Worm (Caenorhabditis elegans) whole organism, young adult: ENCODE data around the gene C01G5.3.

Experiments used
- F10E7.11 ChIP-seq: sonication (generic microtip); optimal IDR thresholded peaks from 2 replicates; lab custom pipeline; 2017; ENCODE audit warnings: mild to moderate bottlenecking, missing genetic modification characterization, moderate library complexity, missing compliant biosample characterization
- K12H6.12 ChIP-seq: fragments of 200-800 bp; sonication (Bioruptor generic); optimal IDR thresholded peaks from 2 replicates; lab custom pipeline; 2018; ENCODE audit warnings: mild to moderate bottlenecking, missing genetic modification characterization, missing compliant biosample characterization
- ama-1 ChIP-seq, 3 experiments: fragments of 150-350 bp in 1 of 3; sonication (generic microtip) in 2 of 3; optimal IDR thresholded peaks; 2 replicates each; lab custom pipeline; 2014 to 2018; ENCODE audit warnings: missing biosample characterization in 2 of 3, missing genetic modification characterization in 2 of 3, missing genetic modification reagents in 2 of 3
- atf-7 ChIP-seq: sonication (generic microtip); optimal IDR thresholded peaks from 2 replicates; lab custom pipeline; 2017; ENCODE audit warnings: mild to moderate bottlenecking, missing genetic modification characterization, missing compliant biosample characterization
- cebp-2 ChIP-seq: fragments of 200-800 bp; sonication (Bioruptor generic); IDR thresholded peaks from 2 replicates; pipeline ENCODE4 v1.3.6; 2022; ENCODE audit warnings: missing genetic modification characterization, missing compliant biosample characterization
- gei-17 ChIP-seq: fragments of 200-800 bp; sonication (Bioruptor generic); optimal IDR thresholded peaks from 2 replicates; lab custom pipeline; 2018; ENCODE audit warnings: mild to moderate bottlenecking, missing genetic modification characterization, missing compliant biosample characterization
- hsf-1 ChIP-seq: fragments of 200-800 bp; sonication (Bioruptor generic); IDR thresholded peaks from 2 replicates; pipeline ENCODE4 v1.3.6; 2022; ENCODE audit warnings: missing genetic modification reagents, missing genetic modification characterization, missing compliant biosample characterization
- lin-40 ChIP-seq: sonication (generic microtip); optimal IDR thresholded peaks from 2 replicates; lab custom pipeline; 2016; ENCODE audit warnings: missing genetic modification characterization, mild to moderate bottlenecking, missing compliant biosample characterization, missing genotype, missing genetic modification reagents
- mxl-1 ChIP-seq: sonication (generic microtip); optimal IDR thresholded peaks from 2 replicates; lab custom pipeline; 2016; ENCODE audit warnings: missing genetic modification characterization, missing compliant biosample characterization
- nhr-27 ChIP-seq: fragments of 200-800 bp; sonication (Bioruptor generic); optimal IDR thresholded peaks from 2 replicates; lab custom pipeline; 2018; ENCODE audit warnings: mild to moderate bottlenecking, missing genetic modification characterization, moderate library complexity, missing compliant biosample characterization
- sea-2 ChIP-seq: fragments of 200-800 bp; sonication (Bioruptor generic); IDR thresholded peaks from 2 replicates; pipeline ENCODE4 v1.3.6; 2022; ENCODE audit warnings: missing genetic modification characterization, missing compliant biosample characterization
- snpc-4 ChIP-seq, 5 experiments: fragments of 150-350 bp in 1 of 5; sonication (generic microtip) in 4 of 5; optimal IDR thresholded peaks; 2 replicates each; lab custom pipeline; 2014 to 2018; ENCODE audit warnings: missing genetic modification characterization in 5 of 5, missing biosample characterization in 3 of 5, antibody characterized with exemption in 2 of 5, mild to moderate bottlenecking in 2 of 5, missing compliant biosample characterization in 2 of 5, missing genotype in 2 of 5, moderate library complexity in 2 of 5, missing genetic modification reagents in 1 of 5
- tlf-1 ChIP-seq: fragments of 200-800 bp; sonication (Bioruptor generic); optimal IDR thresholded peaks from 2 replicates; lab custom pipeline; 2018; ENCODE audit warnings: mild to moderate bottlenecking, missing genetic modification characterization, missing compliant biosample characterization
- unc-62 ChIP-seq: fragments of 150-350 bp; optimal IDR thresholded peaks from 2 replicates; lab custom pipeline; 2014; ENCODE audit warnings: missing biosample characterization, missing genetic modification reagents, missing genetic modification characterization

DNA sequence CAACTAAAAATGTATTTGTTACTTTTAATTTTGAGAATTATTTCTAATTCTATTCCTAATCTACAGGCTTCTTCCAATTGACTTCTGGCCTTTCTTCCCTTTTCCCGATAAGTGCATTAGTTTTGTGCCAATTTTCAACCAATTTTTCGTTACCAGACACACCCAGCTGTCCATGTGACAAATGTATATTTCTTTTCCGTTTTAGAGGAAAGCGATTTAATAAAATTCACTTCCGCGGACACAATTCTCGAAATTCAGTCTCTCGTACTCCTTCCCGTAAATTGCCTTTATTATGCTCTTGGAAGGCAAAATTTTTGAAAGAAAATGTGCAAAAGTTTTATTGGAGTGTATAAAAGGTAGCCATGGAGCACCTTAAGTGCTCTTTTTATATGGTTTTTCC lies 7.0 kb downstream of the C01G5.3 start:
- TF ChIP-seq K12H6.12 (tag; lab: Kevin White, UChicago) (no peak), atf-7 (tag; lab: Kevin White, UChicago) (no peak), unc-62 (GFP tag; lab: Kevin White, UChicago) (no peak), ama-1 (optimal IDR thresholded peaks at IDR 0.05; lab: Kevin White, UChicago) (no peak), ama-1 (GFP tag; optimal IDR thresholded peaks at IDR 0.05; lab: Kevin White, UChicago) (no peak), snpc-4 (GFP tag; optimal IDR thresholded peaks at IDR 0.05; lab: Kevin White, UChicago) (no peak), snpc-4 (tag; optimal IDR thresholded peaks at IDR 0.05; lab: Kevin White, UChicago) (no peak), F10E7.11 (tag; lab: Kevin White, UChicago) (no peak), lin-40 (no peak), mxl-1 (tag; lab: Kevin White, UChicago) (no peak), nhr-27 (tag; lab: Kevin White, UChicago) (no peak), tlf-1 (GFP tag; lab: Kevin White, UChicago) (no peak), cebp-2 (GFP tag; lab: Robert Waterston, UW) (no peak), gei-17 (GFP tag; lab: Kevin White, UChicago) (no peak), sea-2 (no peak), hsf-1 (GFP tag; lab: Robert Waterston, UW) (no peak)
